Worm (Caenorhabditis elegans): Measurements from ENCODE around the gene C36A4.4.

C36A4.4 gene

ce11 chrIII:3799213-3799612 lies 44.2 kb downstream of the C36A4.4 start:
- no peak for TF ChIP-seq hnd-1 (tag; optimal IDR thresholded peaks at IDR 0.05)
- TF ChIP-seq F13C5.2 (tag; optimal IDR thresholded peaks at IDR 0.05), result no peak
- TF ChIP-seq ceh-13 (GFP tag; optimal IDR thresholded peaks at IDR 0.05), result no peak
- TF ChIP-seq flt-1 (GFP tag; IDR thresholded peaks at IDR 0.05), result no peak
- TF ChIP-seq pes-1 (GFP tag; IDR thresholded peaks at IDR 0.05), result no peak
- no peak for TF ChIP-seq ceh-36 (tag; optimal IDR thresholded peaks at IDR 0.05)
- TF ChIP-seq B0310.2 (tag; optimal IDR thresholded peaks at IDR 0.05), result no peak
- TF ChIP-seq tra-4 (tag; optimal IDR thresholded peaks at IDR 0.05), result no peak
- no peak for TF ChIP-seq sea-1 (GFP tag; conservative IDR thresholded peaks at IDR 0.05)
- no peak for TF ChIP-seq hmbx-1 (tag; optimal IDR thresholded peaks at IDR 0.05)
- TF ChIP-seq tbx-37 (GFP tag; conservative IDR thresholded peaks at IDR 0.05), result no peak
- no peak for TF ChIP-seq ets-7 (tag; optimal IDR thresholded peaks at IDR 0.05)
- no peak for TF ChIP-seq scrt-1 (GFP tag; IDR thresholded peaks at IDR 0.05)
- no peak for TF ChIP-seq hmg-4 (GFP tag; optimal IDR thresholded peaks at IDR 0.05)
- no peak for TF ChIP-seq aly-1 (tag; optimal IDR thresholded peaks at IDR 0.05)

DNA sequence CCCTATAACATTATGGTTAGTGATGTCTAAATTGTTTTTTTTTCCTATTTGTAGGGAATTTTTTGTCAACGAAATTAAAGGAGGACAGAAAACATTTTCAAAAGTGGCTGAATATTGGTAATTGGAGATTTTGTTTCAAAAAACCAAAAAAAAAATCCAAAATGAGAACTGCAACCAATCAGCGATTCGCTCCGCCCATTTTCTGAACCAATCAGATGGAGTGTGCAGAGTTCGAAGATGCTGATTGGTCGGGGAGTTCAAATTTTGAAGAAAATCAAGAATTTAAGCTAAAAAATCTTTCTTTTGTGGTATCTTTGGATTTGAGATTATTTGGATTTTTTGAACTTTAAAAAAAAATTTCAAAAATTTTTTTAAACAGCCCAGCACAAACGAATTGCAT lies 45.0 kb downstream of the C36A4.4 start:
- no peak for TF ChIP-seq flt-1 (GFP tag; IDR thresholded peaks at IDR 0.05)
- no peak for TF ChIP-seq sea-1 (GFP tag; conservative IDR thresholded peaks at IDR 0.05)
- TF ChIP-seq B0310.2 (tag; optimal IDR thresholded peaks at IDR 0.05), result no peak
- no peak for TF ChIP-seq aly-1 (tag; optimal IDR thresholded peaks at IDR 0.05)
- TF ChIP-seq tbx-37 (GFP tag; conservative IDR thresholded peaks at IDR 0.05), result no peak
- no peak for TF ChIP-seq pes-1 (GFP tag; IDR thresholded peaks at IDR 0.05)
- no peak for TF ChIP-seq ama-1 (optimal IDR thresholded peaks at IDR 0.05)
- no peak for TF ChIP-seq hmbx-1 (tag; optimal IDR thresholded peaks at IDR 0.05)
- no peak for TF ChIP-seq ceh-13 (GFP tag; optimal IDR thresholded peaks at IDR 0.05)
- TF ChIP-seq ceh-36 (tag; optimal IDR thresholded peaks at IDR 0.05), result no peak
- TF ChIP-seq tra-4 (tag; optimal IDR thresholded peaks at IDR 0.05), result no peak
- no peak for TF ChIP-seq ets-7 (tag; optimal IDR thresholded peaks at IDR 0.05)
- TF ChIP-seq hmg-4 (GFP tag; optimal IDR thresholded peaks at IDR 0.05), result no peak

ce11 chrIII:3797180-3798026 lies 46.0 kb downstream of the C36A4.4 start:
- TF ChIP-seq pes-1 (GFP tag; IDR thresholded peaks at IDR 0.05), result no peak
- no peak for TF ChIP-seq hmg-4 (GFP tag; optimal IDR thresholded peaks at IDR 0.05)
- TF ChIP-seq sea-1 (GFP tag; conservative IDR thresholded peaks at IDR 0.05), result no peak
- TF ChIP-seq ama-1 (optimal IDR thresholded peaks at IDR 0.05), result no peak
- no peak for TF ChIP-seq flt-1 (GFP tag; IDR thresholded peaks at IDR 0.05)

DNA sequence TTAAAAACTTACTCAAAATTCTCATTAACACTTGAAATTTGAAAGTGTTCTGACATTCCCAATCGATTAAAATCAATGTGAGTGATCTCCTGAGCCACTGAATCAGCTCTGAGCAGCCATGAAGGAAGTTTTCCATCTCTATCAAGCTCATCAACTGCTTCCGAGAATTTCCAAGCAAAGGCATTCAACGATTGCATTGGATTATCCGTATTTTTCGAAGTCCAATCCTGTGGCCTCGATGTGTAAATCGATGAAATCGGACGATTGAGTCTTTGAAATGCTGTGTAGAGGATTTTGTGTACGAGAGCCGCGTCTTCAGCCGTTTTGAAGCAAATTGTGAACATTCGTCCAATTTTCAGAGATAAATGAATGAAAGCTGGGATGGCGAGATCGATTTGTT lies 47.5 kb downstream of the C36A4.4 start:
- TF ChIP-seq F13C5.2 (tag; optimal IDR thresholded peaks at IDR 0.05) (no peak), flt-1 (GFP tag; IDR thresholded peaks at IDR 0.05) (no peak), sea-1 (GFP tag; conservative IDR thresholded peaks at IDR 0.05) (no peak), hnd-1 (tag; optimal IDR thresholded peaks at IDR 0.05) (no peak), ama-1 (optimal IDR thresholded peaks at IDR 0.05) (no peak), tra-4 (tag; optimal IDR thresholded peaks at IDR 0.05) (no peak), scrt-1 (GFP tag; IDR thresholded peaks at IDR 0.05) (no peak)

Measured in whole organism, early embryonic.